Fruit fly (Drosophila melanogaster): Measurements from ENCODE around the gene SA2.

The SA2 gene

dm6 chr3L:1442906-1443305, 5.2 kb upstream of the SA2 start (continued):
- peak; percentile 55 for TF ChIP-seq CG1647 (GFP tag; optimal IDR thresholded peaks at IDR 0.05)
- peak; percentile 74 for TF ChIP-seq Side (GFP tag; optimal IDR thresholded peaks at IDR 0.05)
- peak; percentile 90 for TF ChIP-seq sim (GFP tag; IDR thresholded peaks at IDR 0.05)
- peak; percentile 81; the same call in 1 of the 2 replicates for TF ChIP-seq ranshi (GFP tag; IDR thresholded peaks at IDR 0.05)
- TF ChIP-seq CG3838 (GFP tag; optimal IDR thresholded peaks at IDR 0.05), result peak; percentile 64
- TF ChIP-seq trem (tag; optimal IDR thresholded peaks at IDR 0.05), result peak; percentile 91
- peak; percentile 25 for TF ChIP-seq Ets97D (GFP tag; optimal IDR thresholded peaks at IDR 0.05)
- TF ChIP-seq mirr (GFP tag; optimal IDR thresholded peaks at IDR 0.05), result no peak
- peak; percentile 96 for TF ChIP-seq vvl (GFP tag; IDR thresholded peaks at IDR 0.05)
- TF ChIP-seq bcd (GFP tag; optimal IDR thresholded peaks at IDR 0.05), result peak; percentile 79
- peak; percentile 23; the same call in 1 of the 2 replicates for TF ChIP-seq slbo (GFP tag; IDR thresholded peaks at IDR 0.05)
- peak; percentile 82 for TF ChIP-seq tgo (GFP tag; IDR thresholded peaks at IDR 0.05)
- TF ChIP-seq gcm2 (GFP tag; optimal IDR thresholded peaks at IDR 0.05), result peak; percentile 31
- TF ChIP-seq her (GFP tag; optimal IDR thresholded peaks at IDR 0.05), result peak; percentile 3
- peak; percentile 79 for TF ChIP-seq CG17385 (GFP tag; optimal IDR thresholded peaks at IDR 0.05)
- TF ChIP-seq emc (GFP tag; optimal IDR thresholded peaks at IDR 0.05), result no peak
- TF ChIP-seq tx (GFP tag; optimal IDR thresholded peaks at IDR 0.05), result peak; percentile 65
- TF ChIP-seq caup (GFP tag; optimal IDR thresholded peaks at IDR 0.05; ENCODE audit: severe bottlenecking), result peak; percentile 22
- peak; percentile 34; the same call in 1 of the 2 replicates for TF ChIP-seq CG17612 (GFP tag; IDR thresholded peaks at IDR 0.05)
- TF ChIP-seq CG18599 (GFP tag; optimal IDR thresholded peaks at IDR 0.05), result peak; percentile 45
- peak; percentile 79; the same call in 2 of the 3 replicates for TF ChIP-seq CG11695 (GFP tag; IDR thresholded peaks at IDR 0.05)
- TF ChIP-seq en (GFP tag; optimal IDR thresholded peaks at IDR 0.05), result peak; percentile 56
- TF ChIP-seq MESR4 (GFP tag; optimal IDR thresholded peaks at IDR 0.05), result no peak
- TF ChIP-seq CG7928 (GFP tag; optimal IDR thresholded peaks at IDR 0.05), result no peak
- peak; percentile 76 for TF ChIP-seq CG7357 (GFP tag; IDR thresholded peaks at IDR 0.05)
- TF ChIP-seq Xbp1 (GFP tag; optimal IDR thresholded peaks at IDR 0.05), result peak; percentile 88
- peak; percentile 75 for TF ChIP-seq CG17568 (GFP tag; optimal IDR thresholded peaks at IDR 0.05)
- TF ChIP-seq esg (GFP tag; conservative IDR thresholded peaks at IDR 0.05), result peak; percentile 77
- no peak for TF ChIP-seq Jarid2 (GFP tag; optimal IDR thresholded peaks at IDR 0.05)
- TF ChIP-seq zf30C (GFP tag; optimal IDR thresholded peaks at IDR 0.05), result no peak
- TF ChIP-seq Xrp1 (GFP tag; IDR thresholded peaks at IDR 0.05), result peak; percentile 98
- peak; percentile 82 for TF ChIP-seq CG18476 (GFP tag; optimal IDR thresholded peaks at IDR 0.05)
- TF ChIP-seq Max (GFP tag; optimal IDR thresholded peaks at IDR 0.05), result peak; percentile 73
- TF ChIP-seq CG4707 (GFP tag; optimal IDR thresholded peaks at IDR 0.05), result peak; percentile 79
- peak; percentile 48 for TF ChIP-seq CG12659 (GFP tag; optimal IDR thresholded peaks at IDR 0.05)
- no peak for TF ChIP-seq HLH4C (GFP tag; IDR thresholded peaks at IDR 0.05; ENCODE audit: partially characterized antibody)
- TF ChIP-seq CG8924 (tag; optimal IDR thresholded peaks at IDR 0.05), result peak; percentile 91
- peak; percentile 96 for TF ChIP-seq CG18262 (tag; optimal IDR thresholded peaks at IDR 0.05)
- TF ChIP-seq CG11247 (GFP tag; IDR thresholded peaks at IDR 0.05), result peak; percentile 39; the same call in 1 of the 2 replicates
- no peak for TF ChIP-seq br (optimal IDR thresholded peaks at IDR 0.05)
- TF ChIP-seq CG3726 (GFP tag; IDR thresholded peaks at IDR 0.05), result peak; percentile 84; the same call in 2 of the 3 replicates
- TF ChIP-seq CG9727 (GFP tag; optimal IDR thresholded peaks at IDR 0.05), result peak; percentile 92
- peak; percentile 86 for TF ChIP-seq CG8388 (GFP tag; optimal IDR thresholded peaks at IDR 0.05)
- no peak for TF ChIP-seq pzg (GFP tag; optimal IDR thresholded peaks at IDR 0.05)
- peak; percentile 89 for TF ChIP-seq CG7839 (tag; optimal IDR thresholded peaks at IDR 0.05)
- peak; percentile 83 for TF ChIP-seq Sox102F (GFP tag; optimal IDR thresholded peaks at IDR 0.05)
- peak; percentile 75 for TF ChIP-seq ro (GFP tag; IDR thresholded peaks at IDR 0.05)
- TF ChIP-seq CG43689 (GFP tag; IDR thresholded peaks at IDR 0.05), result no peak
- peak; percentile 81 for TF ChIP-seq Sox100B (GFP tag; optimal IDR thresholded peaks at IDR 0.05)
- TF ChIP-seq CG8290 (GFP tag; optimal IDR thresholded peaks at IDR 0.05), result peak; percentile 92
- peak in 1 of 2 experiments; percentile 91 for TF ChIP-seq CG8290 (tag; optimal IDR thresholded peaks at IDR 0.05)
